Fruit fly (Drosophila melanogaster) whole organism, embryonic: Measurements from ENCODE around the gene CG31321.

Source experiments
- Antp ChIP-seq: fragments of 200-800 bp; sonication (Bioruptor generic); optimal IDR thresholded peaks from 3 replicates; lab custom pipeline; 2016; ENCODE audit warnings: missing biosample characterization, missing genetic modification characterization
- Atf6 ChIP-seq: fragments of 200-800 bp; sonication (Bioruptor generic); IDR thresholded peaks from 2 replicates; pipeline ENCODE4 v1.3.6; 2022; ENCODE audit warnings: missing biosample characterization, missing genetic modification characterization
- B-H2 ChIP-seq: fragments of 200-800 bp; sonication (Bioruptor generic); optimal IDR thresholded peaks from 2 replicates; lab custom pipeline; 2018; ENCODE audit warnings: missing biosample characterization, mild to moderate bottlenecking, missing genetic modification characterization
- CG10209 ChIP-seq: fragments of 200-800 bp; sonication (Bioruptor generic); optimal IDR thresholded peaks from 3 replicates; lab custom pipeline; 2017; ENCODE audit warnings: missing biosample characterization, mild to moderate bottlenecking, missing genetic modification characterization, missing genetic modification reagents
- CG10431 ChIP-seq: fragments of 200-800 bp; sonication (Bioruptor generic); optimal IDR thresholded peaks from 3 replicates; lab custom pipeline; 2018; ENCODE audit warnings: missing biosample characterization, mild to moderate bottlenecking, missing genetic modification characterization
- CG10462 ChIP-seq: fragments of 200-800 bp; sonication (Bioruptor generic); optimal IDR thresholded peaks from 2 replicates; lab custom pipeline; 2016; ENCODE audit warnings: missing biosample characterization, missing genetic modification characterization
- CG11093 ChIP-seq: fragments of 200-800 bp; sonication (Bioruptor generic); IDR thresholded peaks from 3 replicates; pipeline ENCODE4 v1.3.6; 2022; ENCODE audit warnings: missing biosample characterization, missing genetic modification characterization
- CG11504 ChIP-seq: fragments of 200-800 bp; sonication (Bioruptor generic); optimal IDR thresholded peaks from 3 replicates; lab custom pipeline; 2019; ENCODE audit warnings: missing biosample characterization, mild to moderate bottlenecking, missing genetic modification characterization, moderate library complexity
- CG11560 ChIP-seq: fragments of 200-800 bp; sonication (Bioruptor generic); IDR thresholded peaks from 3 replicates; pipeline ENCODE4 v1.3.6; 2022; ENCODE audit warnings: missing biosample characterization, missing genetic modification characterization
- CG14710 ChIP-seq: fragments of 200-800 bp; sonication (Bioruptor generic); optimal IDR thresholded peaks from 3 replicates; lab custom pipeline; 2019; ENCODE audit warnings: missing biosample characterization, mild to moderate bottlenecking, missing genetic modification characterization, moderate library complexity
- CG14965 ChIP-seq: fragments of 200-800 bp; sonication (Bioruptor generic); optimal IDR thresholded peaks from 2 replicates; lab custom pipeline; 2016; ENCODE audit warnings: missing biosample characterization, missing genetic modification characterization, borderline replicate concordance
- CG15269 ChIP-seq: fragments of 200-800 bp; sonication (Bioruptor generic); optimal IDR thresholded peaks from 2 replicates; lab custom pipeline; 2018; ENCODE audit warnings: missing biosample characterization, mild to moderate bottlenecking, missing genetic modification characterization, moderate library complexity
- CG1603 ChIP-seq: fragments of 200-800 bp; sonication (Bioruptor generic); optimal IDR thresholded peaks from 2 replicates; lab custom pipeline; 2019; ENCODE audit warnings: missing biosample characterization, mild to moderate bottlenecking, missing genetic modification characterization, moderate library complexity
- CG16863 ChIP-seq: fragments of 200-800 bp; sonication (Bioruptor generic); optimal IDR thresholded peaks from 3 replicates; lab custom pipeline; 2016; ENCODE audit warnings: missing biosample characterization, missing genetic modification characterization
- CG2678 ChIP-seq: fragments of 200-800 bp; sonication (Bioruptor generic); optimal IDR thresholded peaks from 3 replicates; lab custom pipeline; 2019; ENCODE audit warnings: missing biosample characterization, mild to moderate bottlenecking, missing genetic modification characterization, moderate library complexity
- CG31388 ChIP-seq: fragments of 200-800 bp; sonication (Bioruptor generic); optimal IDR thresholded peaks from 2 replicates; lab custom pipeline; 2016; ENCODE audit warnings: missing biosample characterization, missing genetic modification characterization
- CG3163 ChIP-seq: fragments of 200-800 bp; sonication (Bioruptor generic); optimal IDR thresholded peaks from 3 replicates; lab custom pipeline; 2016; ENCODE audit warnings: missing biosample characterization, missing genetic modification characterization
- CG4707 ChIP-seq: fragments of 200-800 bp; sonication (Bioruptor generic); optimal IDR thresholded peaks from 2 replicates; lab custom pipeline; 2018; ENCODE audit warnings: missing biosample characterization, mild to moderate bottlenecking, missing genetic modification characterization, moderate library complexity
- CG4854 ChIP-seq: fragments of 200-800 bp; sonication (Bioruptor generic); optimal IDR thresholded peaks from 2 replicates; lab custom pipeline; 2016; ENCODE audit warnings: missing biosample characterization, missing genetic modification characterization, inconsistent platforms
- CG5953 ChIP-seq: fragments of 200-800 bp; sonication (Bioruptor generic); IDR thresholded peaks from 2 replicates; pipeline ENCODE4 v1.3.6; 2022; ENCODE audit warnings: missing biosample characterization, missing genetic modification characterization
- CG7372 ChIP-seq: fragments of 200-800 bp; sonication (Bioruptor generic); IDR thresholded peaks from 2 replicates; pipeline ENCODE4 v1.3.6; 2022; ENCODE audit warnings: missing biosample characterization, missing genetic modification characterization
- CG7928 ChIP-seq: fragments of 200-800 bp; sonication (Bioruptor generic); optimal IDR thresholded peaks from 2 replicates; lab custom pipeline; 2017; ENCODE audit warnings: missing biosample characterization, mild to moderate bottlenecking, missing genetic modification characterization
- CG8281 ChIP-seq: fragments of 200-800 bp; sonication (Bioruptor generic); optimal IDR thresholded peaks from 2 replicates; lab custom pipeline; 2018; ENCODE audit warnings: missing biosample characterization, mild to moderate bottlenecking, missing genetic modification characterization, moderate library complexity
- CG8388 ChIP-seq: fragments of 200-800 bp; sonication (Bioruptor generic); optimal IDR thresholded peaks from 2 replicates; lab custom pipeline; 2019; ENCODE audit warnings: missing biosample characterization, mild to moderate bottlenecking, missing genetic modification characterization, moderate library complexity
- CG8944 ChIP-seq: fragments of 200-800 bp; sonication (Bioruptor generic); optimal IDR thresholded peaks from 3 replicates; lab custom pipeline; 2016; ENCODE audit warnings: missing biosample characterization, missing genetic modification characterization
- CHES-1-like ChIP-seq: fragments of 200-800 bp; sonication (Bioruptor generic); optimal IDR thresholded peaks from 2 replicates; lab custom pipeline; 2016; ENCODE audit warnings: missing biosample characterization, missing genetic modification characterization
- Chrac-16 ChIP-seq: fragments of 200-800 bp; sonication (Bioruptor generic); optimal IDR thresholded peaks from 3 replicates; lab custom pipeline; 2016; ENCODE audit warnings: missing biosample characterization, missing genetic modification characterization
- Drgx ChIP-seq: fragments of 200-800 bp; sonication (Bioruptor generic); IDR thresholded peaks from 2 replicates; pipeline ENCODE4 v1.3.6; 2022; ENCODE audit warnings: missing biosample characterization, missing genetic modification characterization
- E2f1 ChIP-seq: fragments of 200-800 bp; sonication (Bioruptor generic); IDR thresholded peaks from 2 replicates; pipeline ENCODE4 v1.3.6; 2022; ENCODE audit warnings: missing biosample characterization, missing genetic modification characterization
- Ets65A ChIP-seq: fragments of 200-800 bp; sonication (Bioruptor generic); peaks from one replicate; lab custom pipeline; 2016; ENCODE audit warnings: missing biosample characterization, missing genetic modification characterization
- GATAe ChIP-seq: fragments of 200-800 bp; sonication (Bioruptor generic); conservative IDR thresholded peaks from 2 replicates; pipeline ENCODE4 v1.3.6; 2022; ENCODE audit warnings: missing biosample characterization, missing genetic modification characterization
- Gsc ChIP-seq: fragments of 200-800 bp; sonication (Bioruptor generic); IDR thresholded peaks from 2 replicates; pipeline ENCODE4 v1.3.6; 2022; ENCODE audit warnings: missing biosample characterization, missing genetic modification characterization
- HLH54F ChIP-seq: fragments of 200-800 bp; sonication (Bioruptor generic); optimal IDR thresholded peaks from 3 replicates; lab custom pipeline; 2016; ENCODE audit warnings: missing biosample characterization, missing genetic modification characterization
- Hsf ChIP-seq: fragments of 200-800 bp; sonication (Bioruptor generic); optimal IDR thresholded peaks from 3 replicates; lab custom pipeline; 2016; ENCODE audit warnings: missing biosample characterization, missing genetic modification characterization
- Max ChIP-seq: fragments of 200-800 bp; sonication (Bioruptor generic); optimal IDR thresholded peaks from 2 replicates; lab custom pipeline; 2016; ENCODE audit warnings: missing biosample characterization, mild to moderate bottlenecking, missing genetic modification characterization
- Med ChIP-seq: fragments of 200-800 bp; sonication (Bioruptor generic); peaks from one replicate; lab custom pipeline; 2016; ENCODE audit warnings: missing biosample characterization, missing genetic modification characterization, mild to moderate bottlenecking, inconsistent platforms, moderate library complexity
- Mes4 ChIP-seq: fragments of 200-800 bp; sonication (Bioruptor generic); optimal IDR thresholded peaks from 2 replicates; lab custom pipeline; 2016; ENCODE audit warnings: missing biosample characterization, missing genetic modification characterization
- NC2β ChIP-seq: fragments of 200-800 bp; sonication (Bioruptor generic); optimal IDR thresholded peaks from 2 replicates; lab custom pipeline; 2016; ENCODE audit warnings: missing biosample characterization, missing genetic modification characterization
- Oaz ChIP-seq: fragments of 200-800 bp; sonication (Bioruptor generic); IDR thresholded peaks from 2 replicates; pipeline ENCODE4 v1.3.6; 2022; ENCODE audit warnings: missing biosample characterization, missing genetic modification characterization
- Spps ChIP-seq: fragments of 200-800 bp; sonication (Bioruptor generic); optimal IDR thresholded peaks from 2 replicates; lab custom pipeline; 2018; ENCODE audit warnings: missing biosample characterization, mild to moderate bottlenecking, missing genetic modification characterization
- Trl ChIP-seq, 3 experiments: fragments of >200 bp in 2 of 3; fragments of 200-800 bp in 1 of 3; sonication (Bioruptor generic) in 1 of 3; optimal IDR thresholded peaks; 2 replicates in 1 of 3; 3 replicates in 2 of 3; lab custom pipeline; 2016 to 2017; ENCODE audit warnings: missing biosample characterization in 1 of 3, missing genetic modification characterization in 1 of 3
- abd-A ChIP-seq: fragments of 200-800 bp; sonication (Bioruptor generic); optimal IDR thresholded peaks from 3 replicates; lab custom pipeline; 2019; ENCODE audit warnings: missing biosample characterization, mild to moderate bottlenecking, missing genetic modification characterization, moderate library complexity
- cad ChIP-seq: fragments of >200 bp; optimal IDR thresholded peaks from 2 replicates; lab custom pipeline; 2017; ENCODE audit warnings: missing biosample characterization, missing genetic modification characterization
- h ChIP-seq: fragments of >200 bp; optimal IDR thresholded peaks from 2 replicates; lab custom pipeline; 2017
- insv ChIP-seq, 2 experiments: fragments of 200-800 bp; sonication (Bioruptor generic); optimal IDR thresholded peaks; 3 replicates each; lab custom pipeline; 2016 to 2018; ENCODE audit warnings: missing biosample characterization in 2 of 2, missing genetic modification characterization in 2 of 2
- lola ChIP-seq, 3 experiments: fragments of >200 bp in 2 of 3; fragments of 200-800 bp in 1 of 3; sonication (Bioruptor generic) in 1 of 3; optimal IDR thresholded peaks; 2 replicates each; lab custom pipeline; 2017 to 2019; ENCODE audit warnings: missing biosample characterization in 3 of 3, missing genetic modification characterization in 3 of 3, mild to moderate bottlenecking in 1 of 3, moderate library complexity in 1 of 3
- nerfin-1 ChIP-seq: fragments of 200-800 bp; sonication (Bioruptor generic); optimal IDR thresholded peaks from 3 replicates; lab custom pipeline; 2019; ENCODE audit warnings: missing biosample characterization, mild to moderate bottlenecking, missing genetic modification characterization, moderate library complexity
- pum ChIP-seq: fragments of 200-800 bp; sonication (Bioruptor generic); optimal IDR thresholded peaks from 2 replicates; lab custom pipeline; 2016; ENCODE audit warnings: missing biosample characterization, missing genetic modification characterization
- tup ChIP-seq: fragments of 200-800 bp; sonication (Bioruptor generic); optimal IDR thresholded peaks from 2 replicates; lab custom pipeline; 2016; ENCODE audit warnings: missing biosample characterization, mild to moderate bottlenecking, missing genetic modification characterization, moderate library complexity
- vfl ChIP-seq: fragments of 200-800 bp; sonication (Bioruptor generic); optimal IDR thresholded peaks from 2 replicates; lab custom pipeline; 2016; ENCODE audit warnings: missing biosample characterization, missing genetic modification characterization

Gene CG31321

DNA sequence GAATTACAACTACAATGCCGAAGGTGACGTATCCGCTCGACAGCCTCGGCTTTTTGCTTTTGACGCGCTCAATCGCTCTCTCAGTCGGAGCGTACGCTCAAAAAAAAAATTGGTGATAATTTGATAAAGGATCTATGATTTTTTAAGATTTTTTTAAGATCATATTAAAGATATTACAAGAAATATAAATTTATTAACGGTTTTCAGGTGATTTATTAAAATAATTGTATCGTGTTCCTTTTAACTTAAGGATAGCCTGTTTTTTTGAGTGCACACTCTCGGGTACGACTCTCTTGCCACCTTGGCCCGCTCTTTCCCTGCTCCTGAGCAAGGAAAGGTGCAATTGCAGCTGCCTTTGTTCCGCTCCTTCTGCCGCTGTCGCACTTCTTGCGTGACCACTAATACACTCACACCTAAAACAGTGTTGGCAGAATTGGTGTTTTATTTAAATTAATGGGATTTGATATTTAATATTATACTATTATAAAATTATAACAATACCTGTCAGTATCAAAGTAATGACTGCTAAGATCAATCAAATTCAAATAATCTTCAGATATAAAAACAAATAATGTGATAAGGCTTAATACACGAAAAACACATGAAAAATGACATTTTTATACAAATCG lies 32.2 kb upstream of the CG31321 start (continued):
- TF ChIP-seq Spps (tag; lab: Kevin White, UChicago): peak; percentile 64
- no peak for TF ChIP-seq CG4854 (GFP tag; lab: Kevin White, UChicago)
- TF ChIP-seq Hsf (GFP tag; lab: Kevin White, UChicago): peak; percentile 70
- TF ChIP-seq CG11504: peak; percentile 16
- TF ChIP-seq CG14710 (tag; lab: Kevin White, UChicago): peak; percentile 86
- TF ChIP-seq CG10462 (GFP tag; lab: Kevin White, UChicago): peak; percentile 72
- TF ChIP-seq Drgx (GFP tag; lab: Robert Waterston, UW): peak; percentile 97
- 0 out of 3 replicates have a peak, but pooled peaks have one; percentile 39 for TF ChIP-seq CG11560 (tag; lab: Robert Waterston, UW)
- peak; percentile 20 for TF ChIP-seq CG31388 (GFP tag; lab: Kevin White, UChicago)
- TF ChIP-seq CG5953 (GFP tag; lab: Robert Waterston, UW): peak; percentile 76
- TF ChIP-seq Chrac-16 (GFP tag; lab: Kevin White, UChicago): peak; percentile 75
- peak; percentile 72 for TF ChIP-seq CG8388
- peak; percentile 29 for TF ChIP-seq CG8944 (GFP tag; lab: Kevin White, UChicago)
- TF ChIP-seq CG4707: peak; percentile 49
- TF ChIP-seq CG11093 (GFP tag; lab: Robert Waterston, UW): peak; percentile 77
- no peak for TF ChIP-seq CG14965
- TF ChIP-seq h: no peak
- TF ChIP-seq CG3163 (GFP tag; lab: Kevin White, UChicago): no peak
- peak; percentile 86 for TF ChIP-seq CG10209
- TF ChIP-seq Atf6: peak; percentile 89
- no peak for TF ChIP-seq CHES-1-like
- no peak for TF ChIP-seq cad
- peak; percentile 36 for TF ChIP-seq HLH54F
- no peak for TF ChIP-seq Gsc (GFP tag; lab: Robert Waterston, UW)
- peak; percentile 60 for TF ChIP-seq nerfin-1 (tag; lab: Kevin White, UChicago)
- TF ChIP-seq lola (GFP tag; optimal IDR thresholded peaks at IDR 0.05; lab: Kevin White, UChicago): peak in 1 of 3 experiments; percentile 88
- TF ChIP-seq Oaz (GFP tag; lab: Robert Waterston, UW): peak; percentile 51; the same call in 1 of the 2 replicates
- no peak; the same call in 1 of the 2 replicates for TF ChIP-seq GATAe (GFP tag; lab: Robert Waterston, UW)
- TF ChIP-seq pum (GFP tag; lab: Kevin White, UChicago): peak; percentile 37
- TF ChIP-seq Antp (GFP tag; lab: Kevin White, UChicago): no peak
- peak; percentile 71 for TF ChIP-seq E2f1 (GFP tag; lab: Robert Waterston, UW)
- no peak for TF ChIP-seq Med (GFP tag; lab: Kevin White, UChicago)
- peak; percentile 22 for TF ChIP-seq B-H2
- peak; percentile 46 for TF ChIP-seq vfl (GFP tag; lab: Kevin White, UChicago)
- TF ChIP-seq Trl (optimal IDR thresholded peaks at IDR 0.05; lab: Kevin White, UChicago): peak; percentile 42 to 68
- TF ChIP-seq Trl (GFP tag; optimal IDR thresholded peaks at IDR 0.05; lab: Kevin White, UChicago): no peak
- TF ChIP-seq CG1603 (tag; lab: Kevin White, UChicago): no peak
- peak; percentile 92 for TF ChIP-seq Ets65A (GFP tag; lab: Kevin White, UChicago)
- no peak for TF ChIP-seq CG10431 (GFP tag; lab: Kevin White, UChicago)
- TF ChIP-seq NC2β (GFP tag; lab: Kevin White, UChicago): peak; percentile 3
- peak; percentile 28 for TF ChIP-seq CG16863 (GFP tag; lab: Kevin White, UChicago)
- TF ChIP-seq Max (GFP tag; lab: Kevin White, UChicago): peak; percentile 60
- no peak for TF ChIP-seq Mes4
- no peak for TF ChIP-seq CG2678
- peak; percentile 39 for TF ChIP-seq CG8281 (tag; lab: Kevin White, UChicago)
- no peak for TF ChIP-seq CG7928 (GFP tag; lab: Kevin White, UChicago)
- TF ChIP-seq insv (GFP tag; optimal IDR thresholded peaks at IDR 0.05; lab: Kevin White, UChicago): no peak
- TF ChIP-seq tup (GFP tag; lab: Kevin White, UChicago): peak; percentile 66
- no peak for TF ChIP-seq abd-A (tag; lab: Kevin White, UChicago)
- TF ChIP-seq CG15269 (tag; lab: Kevin White, UChicago): no peak
- peak; percentile 72 for TF ChIP-seq CG7372 (GFP tag; lab: Robert Waterston, UW)
